Worm (Caenorhabditis elegans) whole organism, young adult: Measurements from ENCODE around the gene arx-5.

Experiments used
- ama-1 ChIP-seq, 3 experiments: fragments of 150-350 bp in 1 of 3; sonication (generic microtip) in 2 of 3; optimal IDR thresholded peaks; 2 replicates each; lab custom pipeline; 2014 to 2018; ENCODE audit warnings: missing biosample characterization in 2 of 3, missing genetic modification characterization in 2 of 3, missing genetic modification reagents in 2 of 3
- cebp-2 ChIP-seq: fragments of 200-800 bp; sonication (Bioruptor generic); IDR thresholded peaks from 2 replicates; pipeline ENCODE4 v1.3.6; 2022; ENCODE audit warnings: missing genetic modification characterization, missing compliant biosample characterization
- ceh-79 ChIP-seq: sonication (generic microtip); optimal IDR thresholded peaks from 2 replicates; lab custom pipeline; 2017; ENCODE audit warnings: mild to moderate bottlenecking, missing genetic modification characterization, missing compliant biosample characterization
- dox-1 ChIP-seq: fragments of 200-800 bp; sonication (Bioruptor generic); IDR thresholded peaks from 2 replicates; pipeline ENCODE4 v1.3.6; 2022; ENCODE audit warnings: missing genetic modification reagents, missing genetic modification characterization, missing compliant biosample characterization
- egl-18 ChIP-seq: fragments of 200-800 bp; sonication (Bioruptor generic); IDR thresholded peaks from 2 replicates; pipeline ENCODE4 v1.3.6; 2022; ENCODE audit warnings: missing genetic modification reagents, missing genetic modification characterization, missing compliant biosample characterization
- hsf-1 ChIP-seq: fragments of 200-800 bp; sonication (Bioruptor generic); IDR thresholded peaks from 2 replicates; pipeline ENCODE4 v1.3.6; 2022; ENCODE audit warnings: missing genetic modification reagents, missing genetic modification characterization, missing compliant biosample characterization
- let-607 ChIP-seq, 2 experiments: fragments of 200-800 bp in 1 of 2; sonication (Bioruptor generic) in 1 of 2; sonication (generic microtip) in 1 of 2; optimal IDR thresholded peaks; 2 replicates each; lab custom pipeline; 2016 to 2018; ENCODE audit warnings: mild to moderate bottlenecking in 2 of 2, missing compliant biosample characterization in 2 of 2, missing genetic modification characterization in 2 of 2, moderate library complexity in 2 of 2, missing genotype in 1 of 2
- pha-4 ChIP-seq: fragments of 150-350 bp; sonication (generic microtip); optimal IDR thresholded peaks from 2 replicates; lab custom pipeline; 2014; ENCODE audit warnings: missing biosample characterization, missing genetic modification reagents, missing genetic modification characterization
- snpc-4 ChIP-seq, 5 experiments: fragments of 150-350 bp in 1 of 5; sonication (generic microtip) in 4 of 5; optimal IDR thresholded peaks; 2 replicates each; lab custom pipeline; 2014 to 2018; ENCODE audit warnings: missing genetic modification characterization in 5 of 5, missing biosample characterization in 3 of 5, antibody characterized with exemption in 2 of 5, mild to moderate bottlenecking in 2 of 5, missing compliant biosample characterization in 2 of 5, missing genotype in 2 of 5, moderate library complexity in 2 of 5, missing genetic modification reagents in 1 of 5
- unc-62 ChIP-seq: fragments of 150-350 bp; optimal IDR thresholded peaks from 2 replicates; lab custom pipeline; 2014; ENCODE audit warnings: missing biosample characterization, missing genetic modification reagents, missing genetic modification characterization

ce11 chrIII:12785427-12785826 is 32.5 kb downstream of the arx-5 start:
- no peak for TF ChIP-seq egl-18
- no peak for TF ChIP-seq snpc-4 (GFP tag; optimal IDR thresholded peaks at IDR 0.05; lab: Kevin White, UChicago)
- TF ChIP-seq snpc-4 (tag; optimal IDR thresholded peaks at IDR 0.05; lab: Kevin White, UChicago), result no peak
- no peak for TF ChIP-seq dox-1 (GFP tag; lab: Robert Waterston, UW)
- TF ChIP-seq ama-1 (optimal IDR thresholded peaks at IDR 0.05; lab: Kevin White, UChicago), result no peak
- no peak for TF ChIP-seq ama-1 (GFP tag; optimal IDR thresholded peaks at IDR 0.05; lab: Kevin White, UChicago)
- TF ChIP-seq let-607 (tag; optimal IDR thresholded peaks at IDR 0.05; lab: Kevin White, UChicago), result no peak
- TF ChIP-seq pha-4 (tag; lab: Kevin White, UChicago), result no peak
- no peak for TF ChIP-seq unc-62
- TF ChIP-seq ceh-79, result no peak
- no peak for TF ChIP-seq cebp-2 (GFP tag; lab: Robert Waterston, UW)
- TF ChIP-seq hsf-1 (GFP tag; lab: Robert Waterston, UW), result no peak
